Fruit fly (Drosophila melanogaster): ENCODE measurements around the gene CG10681.

The CG10681 gene

DNA sequence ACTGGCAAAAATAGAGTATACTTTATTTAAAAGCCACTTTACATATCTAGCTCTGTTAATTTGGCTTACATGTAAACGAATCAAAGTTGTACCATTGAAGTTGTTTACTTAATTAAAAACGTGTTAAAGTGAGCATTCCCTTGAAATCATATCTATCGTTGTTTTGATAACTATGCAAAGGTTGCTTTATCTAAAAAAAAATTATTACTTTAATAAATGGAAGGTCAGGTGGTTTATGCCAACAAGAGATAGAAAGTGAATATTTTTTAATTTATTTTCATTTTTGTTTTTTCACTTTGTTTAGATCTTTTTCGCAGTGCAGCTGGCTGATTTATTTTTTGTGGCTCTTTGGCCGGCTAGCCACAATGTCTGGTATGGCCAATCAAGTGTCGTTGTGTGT lies 18.4 kb upstream of the CG10681 start (continued):
- peak; percentile 56 for TF ChIP-seq CG1602 (GFP tag; optimal IDR thresholded peaks at IDR 0.05)
- TF ChIP-seq CG2116 (GFP tag; optimal IDR thresholded peaks at IDR 0.05): peak; percentile 30
- TF ChIP-seq CG17361 (GFP tag; IDR thresholded peaks at IDR 0.05): peak; percentile 88
- TF ChIP-seq C15 (GFP tag; IDR thresholded peaks at IDR 0.05): no peak
- peak; percentile 36 for TF ChIP-seq salm (tag; optimal IDR thresholded peaks at IDR 0.05)
- peak; percentile 88 for TF ChIP-seq CG15269 (tag; optimal IDR thresholded peaks at IDR 0.05)
- peak; percentile 63 for TF ChIP-seq Dek (tag; optimal IDR thresholded peaks at IDR 0.05)
- TF ChIP-seq CG8765 (GFP tag; IDR thresholded peaks at IDR 0.05): 0 out of 2 replicates have a peak, but pooled peaks have one; percentile 27
- no peak for TF ChIP-seq CG42726 (GFP tag; IDR thresholded peaks at IDR 0.05; ENCODE audit: partially characterized antibody)
- peak; percentile 4 for TF ChIP-seq btn (GFP tag; optimal IDR thresholded peaks at IDR 0.05)
- no peak for TF ChIP-seq Neu2 (GFP tag; optimal IDR thresholded peaks at IDR 0.05; ENCODE audit: borderline replicate concordance)
- TF ChIP-seq CG11504 (tag; optimal IDR thresholded peaks at IDR 0.05): peak; percentile 91
- peak; percentile 81 for TF ChIP-seq CG7556 (GFP tag; optimal IDR thresholded peaks at IDR 0.05)
- peak; percentile 75 for TF ChIP-seq CG12104 (GFP tag; optimal IDR thresholded peaks at IDR 0.05)
- TF ChIP-seq fd96Cb (tag; optimal IDR thresholded peaks at IDR 0.05): peak; percentile 84
- no peak for TF ChIP-seq tup (GFP tag; optimal IDR thresholded peaks at IDR 0.05)
- peak; percentile 70 for TF ChIP-seq CG1233 (GFP tag; optimal IDR thresholded peaks at IDR 0.05)
- peak; percentile 82 for TF ChIP-seq Xbp1 (GFP tag; optimal IDR thresholded peaks at IDR 0.05)
- TF ChIP-seq Elba2 (GFP tag; optimal IDR thresholded peaks at IDR 0.05): no peak
- TF ChIP-seq CG9727 (GFP tag; optimal IDR thresholded peaks at IDR 0.05): peak; percentile 76
- peak; percentile 75 for TF ChIP-seq Ssrp (tag; optimal IDR thresholded peaks at IDR 0.05)
- TF ChIP-seq Xrp1 (GFP tag; IDR thresholded peaks at IDR 0.05): peak; percentile 80
- TF ChIP-seq PHDP (tag; optimal IDR thresholded peaks at IDR 0.05): peak; percentile 78
- peak; percentile 48 for TF ChIP-seq CG10654 (GFP tag; optimal IDR thresholded peaks at IDR 0.05)
- peak; percentile 3 for TF ChIP-seq psq (GFP tag; optimal IDR thresholded peaks at IDR 0.05)
- TF ChIP-seq Hr51 (GFP tag; optimal IDR thresholded peaks at IDR 0.05): peak; percentile 12 to 91

DNA sequence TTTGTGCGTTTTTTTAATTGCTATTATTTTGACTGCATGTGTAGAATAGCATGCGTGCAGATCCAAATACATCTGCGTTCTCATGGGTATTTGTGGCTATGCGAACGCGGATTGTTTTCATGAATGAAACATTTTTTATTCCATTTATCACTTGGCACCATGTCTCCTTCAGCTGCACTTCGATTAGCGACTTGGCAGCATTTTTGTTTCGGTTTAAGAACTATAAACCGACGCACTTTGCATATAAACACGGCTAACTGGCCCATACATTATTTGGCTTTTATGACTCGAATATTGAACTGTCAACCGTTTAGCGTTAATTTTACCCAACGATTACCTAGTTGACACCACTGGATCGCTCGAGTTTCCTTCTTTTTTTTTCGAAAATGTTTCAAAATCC lies 16.8 kb upstream of the CG10681 start:
- TF ChIP-seq CG11723 (GFP tag; optimal IDR thresholded peaks at IDR 0.05): no peak
- TF ChIP-seq Pdp1 (GFP tag; optimal IDR thresholded peaks at IDR 0.05): no peak
- no peak for TF ChIP-seq CG31224 (GFP tag; IDR thresholded peaks at IDR 0.05)
- peak; percentile 10 for TF ChIP-seq stwl (tag; optimal IDR thresholded peaks at IDR 0.05)
- no peak for TF ChIP-seq yki (optimal IDR thresholded peaks at IDR 0.05)
- TF ChIP-seq eve (GFP tag; optimal IDR thresholded peaks at IDR 0.05): no peak
- no peak for TF ChIP-seq MTF-1 (GFP tag; optimal IDR thresholded peaks at IDR 0.05; ENCODE audit: borderline replicate concordance)

DNA sequence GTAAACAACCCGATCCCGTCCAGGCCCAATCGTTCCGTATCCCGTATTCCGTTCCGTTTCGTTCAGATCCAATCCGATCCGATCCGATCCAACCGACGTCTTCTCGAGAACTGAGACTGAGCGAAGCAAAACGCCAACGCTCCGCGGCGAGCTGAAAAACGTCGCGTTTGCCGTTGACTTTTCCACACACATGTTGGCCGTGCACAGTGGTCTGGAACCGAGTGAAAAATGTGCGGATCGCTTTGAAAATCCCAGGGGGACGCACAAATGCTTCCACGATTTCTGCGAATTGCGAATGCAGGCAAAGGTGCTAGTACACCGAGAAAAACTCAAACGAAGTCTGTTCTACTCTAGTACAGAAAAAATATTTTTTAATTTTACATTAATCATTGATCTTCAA lies 16.4 kb upstream of the CG10681 start, which contains the start of gene CG10663:
CG10663 (minus strand) TSS at position 88 of the 400 bp plus-strand sequence.
- TF ChIP-seq H2.0 (GFP tag; IDR thresholded peaks at IDR 0.05) (no peak), Xrp1 (GFP tag; IDR thresholded peaks at IDR 0.05) (0 out of 2 replicates have a peak, but pooled peaks have one; percentile 22), twi (tag; optimal IDR thresholded peaks at IDR 0.05) (peak; percentile 96), CG2678 (tag; optimal IDR thresholded peaks at IDR 0.05) (peak; percentile 9), so (GFP tag; IDR thresholded peaks at IDR 0.05) (peak; percentile 34; the same call in 1 of the 3 replicates), pan (optimal IDR thresholded peaks at IDR 0.05) (no peak), pan (GFP tag; optimal IDR thresholded peaks at IDR 0.05 in 1 of 2, IDR thresholded peaks at IDR 0.05 in 1 of 2) (peak in 1 of 2 experiments; percentile 32), CG11560 (tag; IDR thresholded peaks at IDR 0.05) (no peak), ato (GFP tag; IDR thresholded peaks at IDR 0.05; ENCODE audit: partially characterized antibody) (peak; percentile 45), Adf1 (GFP tag; IDR thresholded peaks at IDR 0.05) (peak; percentile 52; the same call in 1 of the 2 replicates), Med (GFP tag) (peak; percentile 87), CG6813 (GFP tag; optimal IDR thresholded peaks at IDR 0.05) (no peak), sim (GFP tag; IDR thresholded peaks at IDR 0.05) (0 out of 2 replicates have a peak, but pooled peaks have one; percentile 54), CG13424 (tag; optimal IDR thresholded peaks at IDR 0.05) (no peak), row (GFP tag; IDR thresholded peaks at IDR 0.05) (peak; percentile 72), Sry-β (GFP tag; optimal IDR thresholded peaks at IDR 0.05) (no peak), Abd-B (GFP tag; optimal IDR thresholded peaks at IDR 0.05) (no peak), hb (GFP tag; IDR thresholded peaks at IDR 0.05; ENCODE audit: partially characterized antibody) (peak; percentile 51; the same call in 1 of the 3 replicates)
